Worm (Caenorhabditis elegans): ENCODE measurements around the gene srj-11.

DNA sequence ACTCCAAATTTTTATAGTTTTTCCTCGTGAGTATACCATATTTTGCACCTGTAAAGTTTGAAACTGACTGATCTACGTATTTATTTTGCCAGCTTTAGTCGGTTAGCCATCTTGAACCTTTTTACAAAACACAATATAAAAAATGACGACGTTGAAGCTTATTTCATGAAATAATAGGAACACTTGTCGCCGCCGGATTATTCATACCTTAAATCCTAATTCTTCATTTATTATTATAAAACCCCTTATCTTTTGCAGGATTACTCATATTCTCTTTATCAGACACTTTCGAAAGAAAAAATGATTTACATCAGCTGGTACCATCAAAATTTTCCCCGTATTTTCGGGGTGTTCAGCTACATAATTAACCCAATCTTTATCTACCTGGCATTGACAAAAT, 6.3 kb downstream of the srj-11 start, which contains the start of gene srj-8:
- TF ChIP-seq ama-1 (optimal IDR thresholded peaks at IDR 0.05) (no peak), tbx-37 (GFP tag; conservative IDR thresholded peaks at IDR 0.05) (no peak), flt-1 (GFP tag; IDR thresholded peaks at IDR 0.05) (no peak), tra-4 (tag; optimal IDR thresholded peaks at IDR 0.05) (no peak), hmg-4 (GFP tag; optimal IDR thresholded peaks at IDR 0.05) (no peak)
